Worm (Caenorhabditis elegans) whole organism, L1 larva: Measurements from ENCODE around the gene Y40A1A.3.

Experiments
- F16B12.6 ChIP-seq: fragments of 150-350 bp; optimal IDR thresholded peaks from 2 replicates; lab custom pipeline; 2014; ENCODE audit warnings: missing biosample characterization, missing genetic modification characterization
- Y116A8C.19 ChIP-seq: sonication (generic microtip); optimal IDR thresholded peaks from 2 replicates; lab custom pipeline; 2016; ENCODE audit warnings: missing compliant biosample characterization, missing genetic modification characterization, borderline replicate concordance
- alr-1 ChIP-seq: fragments of 200-800 bp; sonication (Bioruptor generic); optimal IDR thresholded peaks from 2 replicates; lab custom pipeline; 2018; ENCODE audit warnings: borderline replicate concordance, mild to moderate bottlenecking, missing genetic modification characterization, missing compliant biosample characterization
- aly-2 ChIP-seq: fragments of 150-350 bp; optimal IDR thresholded peaks from 2 replicates; lab custom pipeline; 2014; ENCODE audit warnings: missing biosample characterization, missing genetic modification characterization
- blmp-1 ChIP-seq: fragments of 150-350 bp; optimal IDR thresholded peaks from 2 replicates; lab custom pipeline; 2014; ENCODE audit warnings: missing biosample characterization, missing genetic modification characterization
- ceh-90 ChIP-seq: sonication (generic microtip); optimal IDR thresholded peaks from 2 replicates; lab custom pipeline; 2016; ENCODE audit warnings: missing genetic modification characterization, missing compliant biosample characterization
- ces-1 ChIP-seq: fragments of 150-350 bp; optimal IDR thresholded peaks from 2 replicates; lab custom pipeline; 2014; ENCODE audit warnings: missing biosample characterization, missing genetic modification reagents, missing genetic modification characterization
- dsc-1 ChIP-seq: sonication (generic microtip); optimal IDR thresholded peaks from 2 replicates; lab custom pipeline; 2016; ENCODE audit warnings: mild to moderate bottlenecking, missing genetic modification characterization, missing compliant biosample characterization
- efl-3 ChIP-seq: fragments of 200-800 bp; sonication (Bioruptor generic); optimal IDR thresholded peaks from 2 replicates; lab custom pipeline; 2018; ENCODE audit warnings: mild to moderate bottlenecking, missing genetic modification characterization, missing compliant biosample characterization
- egl-27 ChIP-seq, 2 experiments: fragments of 150-350 bp in 1 of 2; sonication (generic microtip); optimal IDR thresholded peaks; 3 replicates each; lab custom pipeline; 2017 to 2018; ENCODE audit warnings: missing biosample characterization in 2 of 2, missing genetic modification characterization in 2 of 2, missing genetic modification reagents in 2 of 2
- elt-3 ChIP-seq, 6 experiments: fragments of 150-350 bp in 1 of 6; sonication (generic microtip); optimal IDR thresholded peaks; 2 replicates each; lab custom pipeline; 2017 to 2018; ENCODE audit warnings: missing biosample characterization in 6 of 6, missing genetic modification characterization in 6 of 6, inconsistent platforms in 1 of 6
- fkh-10 ChIP-seq: sonication (generic microtip); optimal IDR thresholded peaks from 2 replicates; lab custom pipeline; 2017; ENCODE audit warnings: missing biosample characterization, missing genetic modification reagents, missing genetic modification characterization
- fos-1 ChIP-seq: fragments of 150-350 bp; optimal IDR thresholded peaks from 2 replicates; lab custom pipeline; 2014; ENCODE audit warnings: missing biosample characterization, missing genetic modification characterization
- grh-1 ChIP-seq: fragments of 200-800 bp; sonication (Bioruptor generic); IDR thresholded peaks from 2 replicates; pipeline ENCODE4 v1.3.6; 2022; ENCODE audit warnings: missing genetic modification reagents, missing genetic modification characterization, missing compliant biosample characterization
- hlh-4 ChIP-seq: sonication (generic microtip); optimal IDR thresholded peaks from 2 replicates; lab custom pipeline; 2016; ENCODE audit warnings: mild to moderate bottlenecking, missing genetic modification characterization, missing compliant biosample characterization
- hpl-2 ChIP-seq: fragments of 150-350 bp; optimal IDR thresholded peaks from 2 replicates; lab custom pipeline; 2014; ENCODE audit warnings: missing biosample characterization, missing genetic modification reagents, missing genetic modification characterization
- irx-1 ChIP-seq: sonication (generic microtip); optimal IDR thresholded peaks from 2 replicates; lab custom pipeline; 2016; ENCODE audit warnings: missing genetic modification characterization, missing compliant biosample characterization
- lin-14 ChIP-seq: fragments of 200-800 bp; sonication (Bioruptor generic); optimal IDR thresholded peaks from 2 replicates; lab custom pipeline; 2018; ENCODE audit warnings: mild to moderate bottlenecking, missing genetic modification characterization, moderate library complexity, missing compliant biosample characterization
- lin-35 ChIP-seq, 2 experiments: fragments of 150-350 bp; optimal IDR thresholded peaks; 2 replicates each; lab custom pipeline; 2014; ENCODE audit warnings: missing biosample characterization in 2 of 2, missing genetic modification characterization in 2 of 2, missing genetic modification reagents in 2 of 2
- mab-9 ChIP-seq: fragments of 200-800 bp; sonication (Bioruptor generic); IDR thresholded peaks from 2 replicates; pipeline ENCODE4 v1.3.6; 2022; ENCODE audit warnings: missing genetic modification reagents, missing genetic modification characterization, missing compliant biosample characterization
- mdl-1 ChIP-seq, 2 experiments: fragments of 150-350 bp; optimal IDR thresholded peaks; 2 replicates each; lab custom pipeline; 2014 to 2017; ENCODE audit warnings: missing biosample characterization in 2 of 2, missing genetic modification characterization in 2 of 2, inconsistent platforms in 1 of 2
- mep-1 ChIP-seq: fragments of 150-350 bp; optimal IDR thresholded peaks from 2 replicates; lab custom pipeline; 2014; ENCODE audit warnings: missing biosample characterization, missing genetic modification characterization
- nhr-11 ChIP-seq: fragments of 150-350 bp; optimal IDR thresholded peaks from 2 replicates; lab custom pipeline; 2014; ENCODE audit warnings: missing biosample characterization, missing genetic modification characterization
- nhr-12 ChIP-seq: sonication (generic microtip); optimal IDR thresholded peaks from 2 replicates; lab custom pipeline; 2017; ENCODE audit warnings: missing biosample characterization, missing genetic modification characterization
- nhr-20 ChIP-seq: sonication (generic microtip); optimal IDR thresholded peaks from 2 replicates; lab custom pipeline; 2016; ENCODE audit warnings: mild to moderate bottlenecking, missing genetic modification characterization, missing compliant biosample characterization
- nhr-237 ChIP-seq: fragments of 150-350 bp; optimal IDR thresholded peaks from 2 replicates; lab custom pipeline; 2014; ENCODE audit warnings: missing biosample characterization, missing genetic modification characterization
- nhr-47 ChIP-seq: sonication (generic microtip); optimal IDR thresholded peaks from 2 replicates; lab custom pipeline; 2016; ENCODE audit warnings: mild to moderate bottlenecking, missing genetic modification characterization, moderate library complexity, missing compliant biosample characterization
- nhr-71 ChIP-seq: sonication (generic microtip); optimal IDR thresholded peaks from 2 replicates; lab custom pipeline; 2016; ENCODE audit warnings: mild to moderate bottlenecking, missing genetic modification characterization, moderate library complexity, missing compliant biosample characterization
- nhr-77 ChIP-seq: fragments of 150-350 bp; optimal IDR thresholded peaks from 2 replicates; lab custom pipeline; 2014; ENCODE audit warnings: missing biosample characterization, missing genetic modification characterization
- nhr-85 ChIP-seq: sonication (generic microtip); peaks from one replicate; lab custom pipeline; 2016; ENCODE audit warnings: missing genetic modification characterization, inconsistent platforms, missing compliant biosample characterization
- snpc-4 ChIP-seq: fragments of 150-350 bp; optimal IDR thresholded peaks from 2 replicates; lab custom pipeline; 2014; ENCODE audit warnings: missing biosample characterization, missing genetic modification characterization
- snu-23 ChIP-seq: sonication (generic microtip); optimal IDR thresholded peaks from 2 replicates; lab custom pipeline; 2016; ENCODE audit warnings: missing genetic modification characterization, missing compliant biosample characterization
- sptf-1 ChIP-seq: fragments of 150-350 bp; optimal IDR thresholded peaks from 2 replicates; lab custom pipeline; 2014; ENCODE audit warnings: missing biosample characterization, missing genetic modification characterization
- swsn-7 ChIP-seq: sonication (generic microtip); optimal IDR thresholded peaks from 2 replicates; lab custom pipeline; 2016; ENCODE audit warnings: missing genetic modification characterization, missing compliant biosample characterization
- tbx-2 ChIP-seq: sonication (generic microtip); optimal IDR thresholded peaks from 2 replicates; lab custom pipeline; 2016; ENCODE audit warnings: missing genetic modification characterization, missing compliant biosample characterization
- tlp-1 ChIP-seq: fragments of 150-350 bp; optimal IDR thresholded peaks from 2 replicates; lab custom pipeline; 2014; ENCODE audit warnings: missing biosample characterization, missing genetic modification characterization
- unc-86 ChIP-seq: sonication (generic microtip); optimal IDR thresholded peaks from 2 replicates; lab custom pipeline; 2016; ENCODE audit warnings: missing genetic modification characterization, missing compliant biosample characterization
- unc-98 ChIP-seq: fragments of 200-800 bp; sonication (Bioruptor generic); IDR thresholded peaks from 2 replicates; pipeline ENCODE4 v1.3.6; 2022; ENCODE audit warnings: missing genetic modification characterization, missing compliant biosample characterization
- zag-1 ChIP-seq: fragments of 150-350 bp; optimal IDR thresholded peaks from 2 replicates; lab custom pipeline; 2014; ENCODE audit warnings: missing biosample characterization, missing genetic modification characterization
- ztf-4 ChIP-seq: fragments of 150-350 bp; optimal IDR thresholded peaks from 2 replicates; lab custom pipeline; 2014; ENCODE audit warnings: missing biosample characterization, missing genetic modification characterization

Y40A1A.3 gene

DNA sequence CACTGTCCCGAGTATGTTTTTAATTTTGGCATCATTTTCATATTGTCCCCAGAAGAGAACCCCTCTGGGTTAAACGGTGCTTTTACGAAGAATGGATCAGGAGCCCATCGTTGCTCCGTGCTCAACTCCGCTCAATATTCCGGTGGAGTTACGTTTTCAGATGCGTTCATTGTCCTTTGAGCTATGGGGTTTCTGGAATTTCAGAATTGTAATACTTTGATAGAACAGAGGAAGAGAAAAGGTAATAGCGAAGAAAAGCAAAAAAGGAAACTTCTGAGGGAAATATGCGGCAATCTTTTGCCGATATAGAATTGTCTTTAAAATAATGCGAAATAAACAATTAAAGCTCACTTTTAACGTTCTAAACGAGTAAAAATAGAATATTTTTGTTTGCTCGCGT is at the start of gene Y40A1A.3:
TSS of gene Y40A1A.3 (minus strand) at position 101 of the 400 bp plus-strand sequence.
- TF ChIP-seq ztf-4 (tag; lab: Kevin White, UChicago) = no peak
- no peak for TF ChIP-seq nhr-77 (tag; lab: Kevin White, UChicago)
- no peak for TF ChIP-seq snu-23
- TF ChIP-seq sptf-1 (tag; lab: Kevin White, UChicago) = no peak
- no peak for TF ChIP-seq nhr-237 (tag; lab: Kevin White, UChicago)
- no peak for TF ChIP-seq nhr-20 (tag; lab: Kevin White, UChicago)
- no peak for TF ChIP-seq Y116A8C.19 (tag; lab: Kevin White, UChicago)
- no peak for TF ChIP-seq fkh-10 (GFP tag; lab: Kevin White, UChicago)
- no peak for TF ChIP-seq fos-1
- TF ChIP-seq swsn-7 (tag; lab: Kevin White, UChicago) = no peak
- TF ChIP-seq aly-2 (tag; lab: Kevin White, UChicago) = no peak
- no peak for TF ChIP-seq nhr-47 (tag; lab: Kevin White, UChicago)
- no peak for TF ChIP-seq nhr-11 (tag; lab: Kevin White, UChicago)
- TF ChIP-seq mep-1 (tag; lab: Kevin White, UChicago) = no peak
- TF ChIP-seq alr-1 (tag; lab: Kevin White, UChicago) = no peak
- no peak for TF ChIP-seq F16B12.6 (tag; lab: Kevin White, UChicago)
- TF ChIP-seq tbx-2 = no peak
- no peak for TF ChIP-seq snpc-4 (tag; lab: Kevin White, UChicago)
- no peak for TF ChIP-seq unc-98 (GFP tag; lab: Robert Waterston, UW)

DNA sequence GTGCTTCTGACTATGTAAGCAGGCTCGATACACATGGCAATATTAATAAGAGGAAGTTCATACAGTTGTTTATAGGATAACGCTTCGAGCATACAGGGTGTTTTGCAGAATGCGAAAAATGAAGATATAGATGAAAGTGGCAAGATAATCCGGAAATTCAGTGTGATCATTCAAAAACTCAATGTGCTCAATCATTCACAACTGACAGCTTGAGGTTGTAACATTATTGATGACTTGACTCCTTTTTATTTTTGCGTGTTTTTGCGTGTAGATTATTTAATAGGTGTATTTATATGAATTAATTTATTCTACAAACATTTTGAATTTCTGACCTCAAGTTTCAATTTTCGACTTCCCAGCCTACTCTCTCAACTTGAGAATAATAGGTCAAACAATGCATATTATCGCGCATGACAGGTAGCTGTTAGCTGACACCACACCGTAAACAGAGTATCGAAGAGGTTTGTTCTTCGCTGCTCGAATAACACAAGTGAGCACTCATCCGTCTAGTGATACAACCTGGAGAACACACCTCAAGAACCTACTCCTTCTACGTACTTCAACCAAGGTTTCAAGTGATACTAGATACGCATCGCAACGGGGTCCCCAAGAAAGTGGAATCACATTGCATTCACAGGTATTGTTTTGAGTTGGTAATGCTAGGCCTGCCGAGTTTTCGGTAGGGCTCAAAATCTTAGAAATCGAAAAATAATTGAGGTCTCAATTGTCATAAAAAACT is 49.5 kb upstream of the Y40A1A.3 start:
- no peak for TF ChIP-seq unc-86 (tag; lab: Kevin White, UChicago)
- TF ChIP-seq snpc-4 (tag; lab: Kevin White, UChicago) = no peak
- no peak for TF ChIP-seq aly-2 (tag; lab: Kevin White, UChicago)
- no peak for TF ChIP-seq efl-3
- TF ChIP-seq lin-35 (GFP tag; optimal IDR thresholded peaks at IDR 0.05; lab: Kevin White, UChicago) = no peak
- TF ChIP-seq dsc-1 (tag; lab: Kevin White, UChicago) = no peak
- no peak for TF ChIP-seq irx-1 (tag; lab: Kevin White, UChicago)
- TF ChIP-seq hpl-2 (GFP tag; lab: Kevin White, UChicago) = no peak
- no peak for TF ChIP-seq mep-1 (tag; lab: Kevin White, UChicago)
- TF ChIP-seq mdl-1 (tag; optimal IDR thresholded peaks at IDR 0.05; lab: Kevin White, UChicago) = no peak
- no peak for TF ChIP-seq ceh-90 (tag; lab: Kevin White, UChicago)
- no peak for TF ChIP-seq egl-27 (tag; optimal IDR thresholded peaks at IDR 0.05; lab: Kevin White, UChicago)
- no peak for TF ChIP-seq zag-1 (tag; lab: Kevin White, UChicago)
- no peak for TF ChIP-seq nhr-71 (tag; lab: Kevin White, UChicago)
- TF ChIP-seq swsn-7 (tag; lab: Kevin White, UChicago) = no peak
- TF ChIP-seq nhr-12 (tag; lab: Kevin White, UChicago) = no peak
- no peak for TF ChIP-seq grh-1 (GFP tag; lab: Robert Waterston, UW)
- no peak for TF ChIP-seq nhr-77 (tag; lab: Kevin White, UChicago)
- TF ChIP-seq hlh-4 (tag; lab: Kevin White, UChicago) = no peak
- no peak for TF ChIP-seq mab-9 (GFP tag; lab: Robert Waterston, UW)

DNA sequence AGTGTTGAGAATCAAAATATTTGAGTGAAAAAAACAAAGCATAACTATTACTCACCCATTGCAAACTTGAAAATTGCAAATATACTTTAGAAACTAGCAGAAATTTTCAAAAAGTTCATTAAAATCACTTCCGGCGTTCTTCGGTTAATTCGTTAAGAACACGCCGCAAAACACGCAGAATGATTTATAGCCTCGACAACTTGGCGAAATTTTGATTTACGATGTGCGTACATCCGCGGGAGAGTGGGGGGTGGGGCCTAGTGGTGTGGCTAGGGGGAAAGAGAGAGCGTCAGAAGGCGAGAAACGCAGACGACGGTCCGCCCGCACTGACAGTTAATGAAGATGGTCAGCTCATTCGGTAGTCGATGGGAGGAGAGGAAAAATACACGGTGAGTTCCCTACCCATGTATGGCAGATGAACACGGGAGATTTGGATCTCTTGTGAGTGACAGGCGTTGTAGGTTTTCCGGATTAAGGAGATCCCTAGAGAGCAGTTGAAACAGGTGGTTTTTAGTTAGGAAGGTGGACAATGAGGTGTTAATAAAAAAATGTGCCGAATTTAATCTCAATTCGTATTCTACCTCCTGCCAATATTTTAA is 48.4 kb upstream of the Y40A1A.3 start, which contains the start of gene igcm-4:
TSS of gene igcm-4 (minus strand) at position 237 of the 599 bp plus-strand sequence.
- TF ChIP-seq nhr-85 (tag; lab: Kevin White, UChicago) (peak; percentile 26), mab-9 (GFP tag; lab: Robert Waterston, UW) (0 out of 2 replicates have a peak, but pooled peaks have one; percentile 30), elt-3 (tag; optimal IDR thresholded peaks at IDR 0.05; lab: Kevin White, UChicago) (no peak), ces-1 (no peak), grh-1 (GFP tag; lab: Robert Waterston, UW) (no peak; the same call in 1 of the 2 replicates), blmp-1 (tag; lab: Kevin White, UChicago) (peak; percentile 51), tlp-1 (no peak), hlh-4 (tag; lab: Kevin White, UChicago) (no peak), lin-14 (GFP tag; lab: Kevin White, UChicago) (peak; percentile 46)
